Worm (Caenorhabditis elegans): ENCODE results near the gene srw-69.

ce11 chrV:7400095-7400494, 28.7 kb downstream of the srw-69 start, which contains the start of gene cnc-9:
- TF ChIP-seq ztf-11 (tag; optimal IDR thresholded peaks at IDR 0.05) (no peak), hlh-17 (GFP tag; optimal IDR thresholded peaks at IDR 0.05; ENCODE audit: borderline replicate concordance) (no peak), sox-4 (tag; optimal IDR thresholded peaks at IDR 0.05) (no peak), C16A3.4 (tag; optimal IDR thresholded peaks at IDR 0.05) (no peak)

Measured in whole organism, L1 larva.